Fruit fly (Drosophila melanogaster) whole organism, embryonic: ENCODE results near the gene CG44001.

Source experiments
- Atf-2 ChIP-seq: fragments of 200-800 bp; sonication (Bioruptor generic); optimal IDR thresholded peaks from 2 replicates; lab custom pipeline; 2016; ENCODE audit warnings: missing biosample characterization, missing genetic modification characterization
- CG10321 ChIP-seq: fragments of 200-800 bp; sonication (Bioruptor generic); IDR thresholded peaks from 2 replicates; pipeline ENCODE4 v1.3.6; 2022; ENCODE audit warnings: missing biosample characterization, missing genetic modification characterization
- CG12104 ChIP-seq: fragments of 200-800 bp; sonication (Bioruptor generic); optimal IDR thresholded peaks from 3 replicates; lab custom pipeline; 2016; ENCODE audit warnings: missing biosample characterization, missing genetic modification characterization
- CG12391 ChIP-seq: fragments of 200-800 bp; sonication (Bioruptor generic); optimal IDR thresholded peaks from 3 replicates; lab custom pipeline; 2018; ENCODE audit warnings: missing biosample characterization, mild to moderate bottlenecking, missing genetic modification characterization, moderate library complexity
- CG12769 ChIP-seq: fragments of 200-800 bp; sonication (Bioruptor generic); optimal IDR thresholded peaks from 2 replicates; lab custom pipeline; 2019; ENCODE audit warnings: missing biosample characterization, mild to moderate bottlenecking, missing genetic modification characterization, moderate library complexity
- CG13296 ChIP-seq: fragments of 200-800 bp; sonication (Bioruptor generic); optimal IDR thresholded peaks from 3 replicates; lab custom pipeline; 2018; ENCODE audit warnings: missing biosample characterization, mild to moderate bottlenecking, missing genetic modification characterization
- CG14710 ChIP-seq: fragments of 200-800 bp; sonication (Bioruptor generic); optimal IDR thresholded peaks from 3 replicates; lab custom pipeline; 2019; ENCODE audit warnings: missing biosample characterization, mild to moderate bottlenecking, missing genetic modification characterization, moderate library complexity
- CG1602 ChIP-seq: fragments of 200-800 bp; sonication (Bioruptor generic); optimal IDR thresholded peaks from 3 replicates; lab custom pipeline; 2016; ENCODE audit warnings: missing biosample characterization, missing genetic modification characterization
- CG1792 ChIP-seq: fragments of 200-800 bp; sonication (Bioruptor generic); optimal IDR thresholded peaks from 2 replicates; lab custom pipeline; 2016; ENCODE audit warnings: missing biosample characterization, missing genetic modification characterization
- CG18599 ChIP-seq: fragments of 200-800 bp; sonication (Bioruptor generic); optimal IDR thresholded peaks from 3 replicates; lab custom pipeline; 2017; ENCODE audit warnings: missing biosample characterization, missing genetic modification characterization, mild to moderate bottlenecking, moderate library complexity, missing genetic modification reagents
- CG2120 ChIP-seq: fragments of 200-800 bp; sonication (Bioruptor generic); optimal IDR thresholded peaks from 3 replicates; lab custom pipeline; 2016; ENCODE audit warnings: missing biosample characterization, missing genetic modification characterization
- CG32532 ChIP-seq: fragments of 200-800 bp; sonication (Bioruptor generic); IDR thresholded peaks from 2 replicates; pipeline ENCODE4 v1.3.6; 2022; ENCODE audit warnings: missing biosample characterization, missing genetic modification characterization
- CG33557 ChIP-seq: fragments of 200-800 bp; sonication (Bioruptor generic); optimal IDR thresholded peaks from 2 replicates; lab custom pipeline; 2019; ENCODE audit warnings: missing biosample characterization, mild to moderate bottlenecking, missing genetic modification characterization, moderate library complexity
- CG4707 ChIP-seq: fragments of 200-800 bp; sonication (Bioruptor generic); optimal IDR thresholded peaks from 2 replicates; lab custom pipeline; 2018; ENCODE audit warnings: missing biosample characterization, mild to moderate bottlenecking, missing genetic modification characterization, moderate library complexity
- CG6175 ChIP-seq: fragments of 200-800 bp; sonication (Bioruptor generic); IDR thresholded peaks from 3 replicates; pipeline ENCODE4 v1.3.6; 2022; ENCODE audit warnings: missing biosample characterization, missing genetic modification characterization
- CG7372 ChIP-seq: fragments of 200-800 bp; sonication (Bioruptor generic); IDR thresholded peaks from 2 replicates; pipeline ENCODE4 v1.3.6; 2022; ENCODE audit warnings: missing biosample characterization, missing genetic modification characterization
- CG7556 ChIP-seq: fragments of 200-800 bp; sonication (Bioruptor generic); optimal IDR thresholded peaks from 2 replicates; lab custom pipeline; 2017; ENCODE audit warnings: missing biosample characterization, mild to moderate bottlenecking, missing genetic modification characterization
- CG8478 ChIP-seq: fragments of >200 bp; optimal IDR thresholded peaks from 2 replicates; lab custom pipeline; 2018
- Doc3 ChIP-seq: fragments of 200-800 bp; sonication (Bioruptor generic); IDR thresholded peaks from 3 replicates; pipeline ENCODE4 v1.3.6; 2022; ENCODE audit warnings: missing biosample characterization, missing genetic modification characterization; ENCODE audit not compliant: partially characterized antibody
- Dref ChIP-seq: fragments of 200-800 bp; sonication (Bioruptor generic); IDR thresholded peaks from 2 replicates; pipeline ENCODE4 v1.3.6; 2022; ENCODE audit warnings: missing biosample characterization, missing genetic modification characterization
- Hey ChIP-seq: fragments of 200-800 bp; sonication (Bioruptor generic); optimal IDR thresholded peaks from 3 replicates; lab custom pipeline; 2018; ENCODE audit warnings: missing biosample characterization, mild to moderate bottlenecking, missing genetic modification characterization
- MESR4 ChIP-seq: fragments of 200-800 bp; sonication (Bioruptor generic); optimal IDR thresholded peaks from 2 replicates; lab custom pipeline; 2018; ENCODE audit warnings: missing biosample characterization, mild to moderate bottlenecking, missing genetic modification characterization, moderate library complexity
- Med ChIP-seq: fragments of 200-800 bp; sonication (Bioruptor generic); peaks from one replicate; lab custom pipeline; 2016; ENCODE audit warnings: missing biosample characterization, missing genetic modification characterization, mild to moderate bottlenecking, inconsistent platforms, moderate library complexity
- Sox102F ChIP-seq: fragments of 200-800 bp; sonication (Bioruptor generic); optimal IDR thresholded peaks from 2 replicates; lab custom pipeline; 2018; ENCODE audit warnings: missing biosample characterization, mild to moderate bottlenecking, missing genetic modification characterization, moderate library complexity
- Ssrp ChIP-seq: fragments of 200-800 bp; sonication (Bioruptor generic); optimal IDR thresholded peaks from 2 replicates; lab custom pipeline; 2018; ENCODE audit warnings: missing biosample characterization, mild to moderate bottlenecking, missing genetic modification characterization, moderate library complexity
- ac ChIP-seq: fragments of 200-800 bp; sonication (Bioruptor generic); optimal IDR thresholded peaks from 3 replicates; lab custom pipeline; 2017; ENCODE audit warnings: missing biosample characterization, mild to moderate bottlenecking, missing genetic modification characterization
- ase ChIP-seq: fragments of 200-800 bp; sonication (Bioruptor generic); IDR thresholded peaks from 3 replicates; pipeline ENCODE4 v1.3.6; 2022; ENCODE audit warnings: missing biosample characterization, missing genetic modification characterization
- bowl ChIP-seq: fragments of 200-800 bp; sonication (Bioruptor generic); IDR thresholded peaks from 2 replicates; pipeline ENCODE4 v1.3.6; 2022; ENCODE audit warnings: missing biosample characterization, missing genetic modification characterization
- cato ChIP-seq: fragments of 200-800 bp; sonication (Bioruptor generic); optimal IDR thresholded peaks from 2 replicates; lab custom pipeline; 2016; ENCODE audit warnings: missing biosample characterization, missing genetic modification characterization, borderline replicate concordance
- ci ChIP-seq: fragments of 200-800 bp; sonication (Bioruptor generic); IDR thresholded peaks from 3 replicates; pipeline ENCODE4 v1.3.6; 2022; ENCODE audit warnings: missing biosample characterization, missing genetic modification characterization
- crol ChIP-seq: fragments of 200-800 bp; sonication (Bioruptor generic); IDR thresholded peaks from 2 replicates; pipeline ENCODE4 v1.3.6; 2022; ENCODE audit warnings: missing biosample characterization, missing genetic modification characterization
- emc ChIP-seq: fragments of 200-800 bp; sonication (Bioruptor generic); optimal IDR thresholded peaks from 2 replicates; lab custom pipeline; 2016; ENCODE audit warnings: missing biosample characterization, missing genetic modification characterization
- fru ChIP-seq: fragments of >200 bp; optimal IDR thresholded peaks from 2 replicates; lab custom pipeline; 2017
- gcm2 ChIP-seq: fragments of 200-800 bp; sonication (Bioruptor generic); optimal IDR thresholded peaks from 2 replicates; lab custom pipeline; 2016; ENCODE audit warnings: missing biosample characterization, missing genetic modification characterization
- h ChIP-seq: fragments of >200 bp; optimal IDR thresholded peaks from 2 replicates; lab custom pipeline; 2017
- ham ChIP-seq: fragments of 200-800 bp; sonication (Bioruptor generic); IDR thresholded peaks from 2 replicates; pipeline ENCODE4 v1.3.6; 2022; ENCODE audit warnings: missing biosample characterization, missing genetic modification characterization
- hkb ChIP-seq, 2 experiments: fragments of 200-800 bp in 1 of 2; fragments of >200 bp in 1 of 2; sonication (Bioruptor generic) in 1 of 2; IDR thresholded peaks in 1 of 2; optimal IDR thresholded peaks in 1 of 2; 2 replicates each; pipeline versions ENCODE4 v1.3.6 to Lab custom; 2017 to 2022; ENCODE audit warnings: missing biosample characterization in 1 of 2, missing genetic modification characterization in 1 of 2
- hth ChIP-seq: fragments of >200 bp; optimal IDR thresholded peaks from 2 replicates; lab custom pipeline; 2017; ENCODE audit warnings: inconsistent platforms
- ind ChIP-seq: fragments of 200-800 bp; sonication (Bioruptor generic); optimal IDR thresholded peaks from 3 replicates; lab custom pipeline; 2016; ENCODE audit warnings: missing biosample characterization, missing genetic modification characterization
- inv ChIP-seq: fragments of 200-800 bp; sonication (Bioruptor generic); IDR thresholded peaks from 2 replicates; pipeline ENCODE4 v1.3.6; 2022; ENCODE audit warnings: missing biosample characterization, missing genetic modification characterization; ENCODE audit not compliant: partially characterized antibody
- kah ChIP-seq: fragments of 200-800 bp; sonication (Bioruptor generic); optimal IDR thresholded peaks from 2 replicates; lab custom pipeline; 2018; ENCODE audit warnings: missing biosample characterization, mild to moderate bottlenecking, missing genetic modification characterization
- org-1 ChIP-seq: fragments of 200-800 bp; sonication (Bioruptor generic); optimal IDR thresholded peaks from 2 replicates; lab custom pipeline; 2017; ENCODE audit warnings: missing biosample characterization, missing genetic modification characterization
- pnt ChIP-seq: fragments of 200-800 bp; sonication (Bioruptor generic); optimal IDR thresholded peaks from 3 replicates; lab custom pipeline; 2016; ENCODE audit warnings: missing biosample characterization, missing genetic modification characterization
- ranshi ChIP-seq: fragments of 200-800 bp; sonication (Bioruptor generic); IDR thresholded peaks from 2 replicates; pipeline ENCODE4 v1.3.6; 2022; ENCODE audit warnings: missing biosample characterization, missing genetic modification characterization
- sens-2 ChIP-seq: fragments of 200-800 bp; sonication (Bioruptor generic); IDR thresholded peaks from 2 replicates; pipeline ENCODE4 v1.3.6; 2022; ENCODE audit warnings: missing biosample characterization, missing genetic modification characterization
- sima ChIP-seq: fragments of 200-800 bp; sonication (Bioruptor generic); optimal IDR thresholded peaks from 2 replicates; lab custom pipeline; 2016; ENCODE audit warnings: missing biosample characterization, missing genetic modification characterization
- sna ChIP-seq: fragments of 200-800 bp; sonication (Bioruptor generic); IDR thresholded peaks from 2 replicates; pipeline ENCODE4 v1.3.6; 2022; ENCODE audit warnings: missing biosample characterization, missing genetic modification characterization; ENCODE audit not compliant: partially characterized antibody
- sob ChIP-seq: fragments of 200-800 bp; sonication (Bioruptor generic); IDR thresholded peaks from 2 replicates; pipeline ENCODE4 v1.3.6; 2022; ENCODE audit warnings: missing biosample characterization, missing genetic modification characterization
- tap ChIP-seq: fragments of 200-800 bp; optimal IDR thresholded peaks from 3 replicates; lab custom pipeline; 2019; ENCODE audit warnings: missing biosample characterization, mild to moderate bottlenecking, missing genetic modification characterization, moderate library complexity
- twi ChIP-seq: fragments of 200-800 bp; optimal IDR thresholded peaks from 2 replicates; lab custom pipeline; 2019; ENCODE audit warnings: missing biosample characterization, mild to moderate bottlenecking, missing genetic modification characterization, moderate library complexity
- z ChIP-seq: fragments of 200-800 bp; sonication (Bioruptor generic); IDR thresholded peaks from 3 replicates; pipeline ENCODE4 v1.3.6; 2022; ENCODE audit warnings: missing biosample characterization, missing genetic modification characterization

CG44001 gene

dm6 chr2L:5043043-5043442 is at the start of gene CG44001, which contains the start of the genes CG33995 and CG44000 (continued):
- TF ChIP-seq CG2120 (GFP tag; lab: Kevin White, UChicago) = peak; percentile 78
- no peak for TF ChIP-seq CG6175 (GFP tag; lab: Robert Waterston, UW)
- TF ChIP-seq ase (GFP tag; lab: Robert Waterston, UW) = no peak
- TF ChIP-seq fru (lab: Kevin White, UChicago) = no peak
- no peak for TF ChIP-seq hth (lab: Kevin White, UChicago)
- no peak for TF ChIP-seq cato
- TF ChIP-seq Dref (GFP tag; lab: Robert Waterston, UW) = peak; percentile 55
- no peak for TF ChIP-seq bowl (GFP tag; lab: Robert Waterston, UW)
- TF ChIP-seq hkb (optimal IDR thresholded peaks at IDR 0.05; lab: Kevin White, UChicago) = peak; percentile 25
- TF ChIP-seq hkb (GFP tag; IDR thresholded peaks at IDR 0.05; lab: Robert Waterston, UW) = no peak
- peak; percentile 70 for TF ChIP-seq ci
- TF ChIP-seq crol (GFP tag; lab: Robert Waterston, UW) = no peak
- peak; percentile 53 for TF ChIP-seq CG12391 (tag; lab: Kevin White, UChicago)
- no peak for TF ChIP-seq ham
- no peak for TF ChIP-seq sens-2 (GFP tag; lab: Robert Waterston, UW)
- TF ChIP-seq MESR4 (GFP tag; lab: Kevin White, UChicago) = peak; percentile 86
- no peak for TF ChIP-seq CG13296
- TF ChIP-seq CG7372 (GFP tag; lab: Robert Waterston, UW) = no peak
- TF ChIP-seq CG10321 (GFP tag; lab: Robert Waterston, UW) = no peak
- no peak for TF ChIP-seq CG18599 (GFP tag; lab: Kevin White, UChicago)
- TF ChIP-seq CG14710 (tag; lab: Kevin White, UChicago) = peak; percentile 86
- TF ChIP-seq CG33557 (GFP tag; lab: Kevin White, UChicago) = peak; percentile 14
- TF ChIP-seq CG1602 (GFP tag; lab: Kevin White, UChicago) = peak; percentile 33
- no peak for TF ChIP-seq Sox102F
- no peak for TF ChIP-seq h (lab: Kevin White, UChicago)
- TF ChIP-seq kah = no peak

- TF ChIP-seq ind = no peak
- TF ChIP-seq CG8478 (lab: Kevin White, UChicago) = no peak
- TF ChIP-seq CG1792 (GFP tag; lab: Kevin White, UChicago) = no peak
- TF ChIP-seq Ssrp = no peak
- no peak for TF ChIP-seq emc
- no peak for TF ChIP-seq z (GFP tag; lab: Robert Waterston, UW)
- TF ChIP-seq CG32532 (GFP tag; lab: Robert Waterston, UW) = peak; percentile 11; the same call in 1 of the 2 replicates
- no peak for TF ChIP-seq inv
- TF ChIP-seq gcm2 = no peak
- TF ChIP-seq ac (GFP tag; lab: Kevin White, UChicago) = no peak
- TF ChIP-seq sima (GFP tag; lab: Kevin White, UChicago) = no peak
- TF ChIP-seq sob = no peak
- no peak for TF ChIP-seq kah
- TF ChIP-seq CG12769 (tag; lab: Kevin White, UChicago) = peak; percentile 66
- no peak for TF ChIP-seq tap (tag; lab: Kevin White, UChicago)
- TF ChIP-seq Med = peak; percentile 73
- TF ChIP-seq pnt = no peak
- no peak for TF ChIP-seq sna (GFP tag; lab: Robert Waterston, UW)
- TF ChIP-seq Hey (tag; lab: Kevin White, UChicago) = no peak
- TF ChIP-seq CG7556 (GFP tag; lab: Kevin White, UChicago) = no peak
- no peak for TF ChIP-seq ranshi
- TF ChIP-seq CG12104 (GFP tag; lab: Kevin White, UChicago) = no peak
- TF ChIP-seq org-1 (GFP tag; lab: Kevin White, UChicago) = no peak
- no peak for TF ChIP-seq Doc3
- TF ChIP-seq twi (tag; lab: Kevin White, UChicago) = no peak
- TF ChIP-seq CG4707 (GFP tag; lab: Kevin White, UChicago) = no peak
- TF ChIP-seq Atf-2 = no peak
These were observed 47.8 kb upstream of the CG44001 start for dm6 chr2L:4995010-4995836.
